Fruit fly (Drosophila melanogaster): ENCODE measurements around the gene btn.

Gene btn

DNA sequence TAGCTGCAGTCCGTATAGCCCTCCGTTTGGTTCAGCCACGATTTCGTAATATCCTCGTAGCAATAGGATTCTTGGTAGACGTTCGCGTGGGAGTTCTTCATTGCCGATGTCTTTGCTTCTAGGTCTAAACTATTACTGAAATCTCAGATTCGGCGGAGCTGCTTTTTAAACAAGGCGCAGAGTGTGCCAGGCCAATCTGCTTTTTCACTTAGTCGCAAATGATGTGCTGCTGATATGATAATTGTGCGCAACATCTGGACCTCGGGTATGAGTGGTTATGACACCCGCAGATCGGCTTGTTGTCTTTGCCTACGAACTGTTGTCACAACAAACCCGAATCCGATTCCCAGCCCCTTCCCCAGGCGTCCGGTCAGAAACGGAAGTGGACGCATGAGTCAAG lies at the start of gene btn:
Gene btn (minus strand): TSS at position 101 of the 400 bp plus-strand sequence.
- TF ChIP-seq CG4496 (GFP tag; IDR thresholded peaks at IDR 0.05) (no peak), CG12605 (GFP tag; IDR thresholded peaks at IDR 0.05) (no peak), CG9948 (tag; optimal IDR thresholded peaks at IDR 0.05) (no peak), Snoo (tag; optimal IDR thresholded peaks at IDR 0.05) (no peak), gl (tag; optimal IDR thresholded peaks at IDR 0.05) (no peak), CG10348 (GFP tag; IDR thresholded peaks at IDR 0.05) (no peak), CG14655 (GFP tag; optimal IDR thresholded peaks at IDR 0.05) (no peak)

DNA sequence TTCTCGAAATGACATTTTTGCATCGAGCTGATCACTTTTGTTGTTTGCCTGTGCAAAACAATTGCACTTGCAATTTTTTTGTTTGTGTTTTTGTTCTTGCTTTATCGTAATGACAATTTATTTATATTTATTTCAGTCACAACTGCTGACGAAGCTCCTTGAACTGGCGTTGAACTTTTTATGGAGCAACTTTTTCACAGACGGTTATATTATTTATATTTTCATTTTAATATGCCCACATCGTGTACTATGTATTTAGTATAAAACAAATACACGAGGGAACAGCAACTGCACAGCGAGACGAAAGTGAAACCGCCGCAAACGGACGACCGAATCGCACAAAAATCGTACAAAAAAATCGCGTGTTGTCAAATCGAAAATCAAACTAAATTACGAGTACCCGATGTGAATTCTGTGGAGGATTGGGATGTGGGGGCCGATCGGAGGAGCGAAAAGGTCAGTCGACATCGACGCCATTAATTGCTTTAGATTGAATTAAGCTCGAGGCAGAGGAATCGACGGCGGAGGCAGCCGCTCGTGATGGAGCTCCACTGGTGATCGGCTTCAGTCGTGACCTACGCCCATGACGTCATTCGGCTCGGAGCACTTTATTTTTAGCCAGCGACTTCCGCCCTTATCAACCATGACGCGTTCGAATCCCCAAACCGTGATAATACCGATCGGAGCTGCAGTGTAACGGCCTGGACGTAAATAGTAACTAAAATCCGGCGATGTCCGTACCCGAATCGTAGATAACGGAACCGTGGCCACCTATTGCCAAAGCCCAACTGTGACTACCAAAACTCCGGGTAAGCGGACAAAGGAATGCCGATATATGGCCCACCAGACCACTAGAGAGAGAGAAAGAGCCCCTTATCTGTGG lies 49.5 kb upstream of the btn start:
- TF ChIP-seq CG13204 (GFP tag; optimal IDR thresholded peaks at IDR 0.05), result no peak
- TF ChIP-seq Pif1A (GFP tag; optimal IDR thresholded peaks at IDR 0.05), result peak; percentile 12
- peak; percentile 59 for TF ChIP-seq EcR (GFP tag; optimal IDR thresholded peaks at IDR 0.05)
- peak; percentile 29 for TF ChIP-seq Snoo (tag; optimal IDR thresholded peaks at IDR 0.05)
- no peak for TF ChIP-seq gl (tag; optimal IDR thresholded peaks at IDR 0.05)
- no peak for TF ChIP-seq Ets98B (GFP tag; IDR thresholded peaks at IDR 0.05)

DNA sequence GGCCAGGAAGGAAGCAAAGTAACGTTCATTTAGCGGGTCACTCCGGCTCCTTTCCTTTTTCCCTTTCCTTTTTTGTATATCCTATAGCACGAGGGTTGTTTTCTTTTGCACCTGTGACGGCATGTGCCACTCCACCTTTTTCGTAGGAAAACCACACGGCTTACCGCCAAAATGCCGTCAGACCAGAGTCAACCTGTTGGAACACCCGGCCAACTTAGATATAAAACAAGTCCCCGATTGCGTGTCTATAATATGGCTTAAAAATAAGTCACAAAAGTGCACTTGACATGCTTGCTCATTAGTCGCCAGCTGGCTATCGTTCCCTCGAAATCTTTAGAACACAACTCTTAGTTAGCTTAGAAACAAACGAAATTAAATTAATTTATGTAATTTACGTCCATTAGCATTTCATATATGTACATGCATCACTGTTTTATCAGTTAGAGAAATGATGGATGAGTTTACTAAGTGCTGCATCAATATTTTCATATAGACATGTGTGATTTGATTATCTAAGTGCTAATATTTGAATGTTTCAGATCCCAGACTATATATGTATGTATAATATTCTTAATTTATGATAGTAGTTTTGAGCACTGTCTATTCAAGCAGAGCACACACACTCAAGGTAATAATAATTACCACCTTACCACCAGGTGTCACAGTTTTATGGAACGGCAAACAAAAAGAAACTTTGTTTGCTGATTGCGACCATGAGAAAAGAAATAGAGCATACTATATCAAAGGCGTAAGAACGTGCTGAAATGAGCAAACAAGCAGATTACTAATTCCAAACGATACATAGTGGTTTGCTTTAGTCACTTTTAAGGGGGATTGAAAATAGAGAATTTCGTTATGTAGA lies 48.4 kb upstream of the btn start:
- TF ChIP-seq rn (GFP tag; IDR thresholded peaks at IDR 0.05), result no peak

DNA sequence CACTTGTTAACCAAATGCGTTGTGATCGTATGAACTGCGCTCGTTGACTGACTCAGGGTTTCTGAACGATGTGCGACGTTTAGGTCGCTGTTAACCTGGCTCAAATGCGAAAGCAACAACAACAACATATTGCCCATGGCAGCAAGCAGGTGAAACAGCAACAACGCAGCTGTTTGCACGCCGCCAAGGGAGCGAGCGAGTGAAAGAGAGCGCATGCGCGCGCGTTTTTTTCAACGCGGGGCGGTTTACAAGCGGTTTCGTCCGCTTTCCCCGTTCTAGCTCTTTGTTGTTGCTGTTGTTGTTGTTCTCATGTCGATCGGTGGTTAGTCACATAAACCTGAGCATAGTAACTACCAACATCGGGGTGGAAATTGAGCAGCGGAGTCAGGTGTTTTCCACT lies 46.6 kb upstream of the btn start:
- TF ChIP-seq CG13204 (GFP tag; optimal IDR thresholded peaks at IDR 0.05), result peak; percentile 80
- no peak for TF ChIP-seq D1 (tag; optimal IDR thresholded peaks at IDR 0.05)

DNA sequence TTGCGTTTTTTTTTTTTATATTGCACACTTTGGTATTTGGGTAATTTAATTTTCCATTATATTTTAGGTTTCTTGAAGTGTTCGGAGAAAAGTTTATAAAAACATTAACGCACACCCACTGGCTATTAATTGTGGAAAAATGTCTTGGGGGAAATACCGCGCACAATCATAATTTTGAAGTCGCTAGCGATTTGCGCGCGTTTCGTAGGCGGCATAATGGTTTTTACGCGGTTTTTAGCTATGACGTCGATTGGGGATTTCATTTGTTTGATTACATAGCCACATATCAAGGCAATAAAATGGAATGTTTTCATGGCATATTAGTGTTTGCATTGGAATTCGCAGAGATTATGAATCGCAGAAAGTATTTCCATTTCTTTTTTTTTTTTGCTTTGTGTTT lies 45.8 kb upstream of the btn start:
- no peak for TF ChIP-seq CG17806 (tag; optimal IDR thresholded peaks at IDR 0.05)
- TF ChIP-seq rn (GFP tag; IDR thresholded peaks at IDR 0.05), result no peak
- no peak for TF ChIP-seq fd96Ca (GFP tag; IDR thresholded peaks at IDR 0.05)

DNA sequence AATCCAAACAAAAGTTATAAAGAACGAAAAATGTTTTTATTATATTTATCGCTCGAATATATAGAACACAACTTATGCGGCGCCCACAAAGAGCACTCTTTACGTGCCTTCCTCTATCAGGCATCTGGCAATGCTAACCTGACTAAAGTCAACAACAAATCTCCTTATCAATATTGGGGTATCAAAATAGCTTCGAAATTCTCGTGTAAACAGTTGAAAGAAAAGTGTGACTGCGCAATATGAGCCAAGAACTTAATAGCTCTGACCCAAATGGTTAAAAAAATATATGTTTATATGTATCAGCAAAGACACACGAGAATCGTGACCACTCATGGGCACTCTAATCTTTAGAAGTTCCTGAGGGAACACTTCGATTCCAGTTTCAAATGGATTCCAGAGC lies 44.7 kb upstream of the btn start:
- no peak for TF ChIP-seq CG9948 (tag; optimal IDR thresholded peaks at IDR 0.05)
- no peak for TF ChIP-seq D1 (tag; optimal IDR thresholded peaks at IDR 0.05)
- no peak for TF ChIP-seq Ets98B (GFP tag; IDR thresholded peaks at IDR 0.05)
- no peak for TF ChIP-seq CG12605 (GFP tag; IDR thresholded peaks at IDR 0.05)

DNA sequence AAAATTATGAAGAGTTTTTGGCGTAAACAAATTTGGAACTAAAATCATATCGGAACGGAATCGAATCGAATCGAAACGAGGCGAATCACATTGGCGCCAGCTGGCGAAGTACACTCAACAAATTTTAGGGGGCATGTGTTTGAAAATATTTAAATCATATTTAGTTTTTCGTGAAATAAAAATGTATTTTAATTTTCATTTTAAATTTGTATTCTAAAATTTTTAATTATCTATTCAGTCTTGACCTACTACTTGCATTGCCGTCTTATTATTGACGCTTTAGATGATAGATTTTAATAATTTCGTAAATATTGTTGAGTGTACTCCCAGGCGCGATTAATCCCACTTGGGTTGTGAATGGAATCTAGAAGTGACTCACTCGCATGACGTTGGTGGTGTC lies 42.7 kb upstream of the btn start:
- TF ChIP-seq Ets98B (GFP tag; IDR thresholded peaks at IDR 0.05), result no peak
- no peak for TF ChIP-seq CG13204 (GFP tag; optimal IDR thresholded peaks at IDR 0.05)
- no peak for TF ChIP-seq Snoo (tag; optimal IDR thresholded peaks at IDR 0.05)
- no peak for TF ChIP-seq gl (tag; optimal IDR thresholded peaks at IDR 0.05)
- TF ChIP-seq CG8301 (tag; optimal IDR thresholded peaks at IDR 0.05), result no peak
- no peak for TF ChIP-seq fd96Ca (GFP tag; IDR thresholded peaks at IDR 0.05)
- no peak for TF ChIP-seq CG14655 (GFP tag; optimal IDR thresholded peaks at IDR 0.05)
- TF ChIP-seq CG4496 (GFP tag; IDR thresholded peaks at IDR 0.05), result no peak
- TF ChIP-seq CG34367 (tag; optimal IDR thresholded peaks at IDR 0.05), result no peak
- no peak for TF ChIP-seq EcR (GFP tag; optimal IDR thresholded peaks at IDR 0.05)
- no peak for TF ChIP-seq CG17806 (tag; optimal IDR thresholded peaks at IDR 0.05)
- no peak for TF ChIP-seq rn (GFP tag; IDR thresholded peaks at IDR 0.05)
- no peak for TF ChIP-seq CG9948 (tag; optimal IDR thresholded peaks at IDR 0.05)
- TF ChIP-seq CG8159 (tag; optimal IDR thresholded peaks at IDR 0.05), result no peak
- TF ChIP-seq CG10348 (GFP tag; IDR thresholded peaks at IDR 0.05), result no peak

DNA sequence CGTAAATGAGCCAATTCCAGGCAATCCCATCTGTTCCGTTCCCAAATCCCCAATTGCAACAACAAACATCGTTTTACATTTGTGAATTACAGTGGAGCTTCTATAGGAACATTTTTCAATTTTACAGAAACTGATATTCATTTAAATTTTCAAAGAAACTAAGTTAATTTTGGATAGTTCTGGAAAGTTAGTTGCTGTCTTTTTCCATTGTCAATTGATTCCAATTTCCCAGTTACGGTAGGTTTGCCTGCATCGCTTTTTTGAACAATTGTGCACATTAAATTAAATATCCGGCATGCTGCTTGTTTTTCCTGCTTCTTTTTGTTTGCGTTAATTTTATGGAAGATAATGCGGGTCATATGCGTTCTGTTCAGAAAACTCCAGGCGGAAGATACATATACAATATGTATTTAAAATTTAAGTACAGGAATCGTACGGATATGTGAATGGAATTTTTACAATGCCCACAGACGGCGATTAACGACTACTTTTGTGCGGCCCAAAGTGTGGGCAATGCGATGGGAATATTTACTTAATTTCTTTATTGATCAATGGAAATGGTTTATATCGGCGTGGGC lies 41.6 kb upstream of the btn start:
- no peak for TF ChIP-seq EcR (GFP tag; optimal IDR thresholded peaks at IDR 0.05)
- no peak for TF ChIP-seq CG17806 (tag; optimal IDR thresholded peaks at IDR 0.05)
- peak; percentile 13; the same call in 1 of the 3 replicates for TF ChIP-seq CG4496 (GFP tag; IDR thresholded peaks at IDR 0.05)
- peak; percentile 39 for TF ChIP-seq CG15710 (tag; optimal IDR thresholded peaks at IDR 0.05)
- TF ChIP-seq CG13204 (GFP tag; optimal IDR thresholded peaks at IDR 0.05), result no peak
- no peak for TF ChIP-seq rn (GFP tag; IDR thresholded peaks at IDR 0.05)
- peak; percentile 27 for TF ChIP-seq Pif1A (GFP tag; optimal IDR thresholded peaks at IDR 0.05)
- peak; percentile 72 for TF ChIP-seq Snoo (tag; optimal IDR thresholded peaks at IDR 0.05)
- no peak for TF ChIP-seq D1 (tag; optimal IDR thresholded peaks at IDR 0.05)
- peak; percentile 7 for TF ChIP-seq CG8159 (tag; optimal IDR thresholded peaks at IDR 0.05)

Measured in whole organism, pupa.